Fruit fly (Drosophila melanogaster) whole organism, embryonic: ENCODE measurements around the gene Teh1.

Source experiments
- Ada2b ChIP-seq: fragments of 200-800 bp; sonication (Bioruptor generic); IDR thresholded peaks from 2 replicates; pipeline ENCODE4 v1.3.6; 2022; ENCODE audit warnings: missing biosample characterization, missing genetic modification characterization
- Antp ChIP-seq: fragments of 200-800 bp; sonication (Bioruptor generic); optimal IDR thresholded peaks from 3 replicates; lab custom pipeline; 2016; ENCODE audit warnings: missing biosample characterization, missing genetic modification characterization
- Asciz ChIP-seq: fragments of 200-800 bp; sonication (Bioruptor generic); optimal IDR thresholded peaks from 2 replicates; lab custom pipeline; 2017; ENCODE audit warnings: missing biosample characterization, mild to moderate bottlenecking, missing genetic modification characterization, missing genetic modification reagents
- BtbVII ChIP-seq: fragments of 200-800 bp; sonication (Bioruptor generic); optimal IDR thresholded peaks from 3 replicates; lab custom pipeline; 2017; ENCODE audit warnings: missing biosample characterization, mild to moderate bottlenecking, missing genetic modification characterization
- CG10543 ChIP-seq: fragments of 200-800 bp; sonication (Bioruptor generic); optimal IDR thresholded peaks from 3 replicates; lab custom pipeline; 2017; ENCODE audit warnings: missing biosample characterization, mild to moderate bottlenecking, missing genetic modification characterization, moderate library complexity
- CG11504 ChIP-seq: fragments of 200-800 bp; sonication (Bioruptor generic); optimal IDR thresholded peaks from 3 replicates; lab custom pipeline; 2019; ENCODE audit warnings: missing biosample characterization, mild to moderate bottlenecking, missing genetic modification characterization, moderate library complexity
- CG13424 ChIP-seq: fragments of 200-800 bp; sonication (Bioruptor generic); optimal IDR thresholded peaks from 2 replicates; lab custom pipeline; 2019; ENCODE audit warnings: missing biosample characterization, mild to moderate bottlenecking, missing genetic modification characterization, moderate library complexity
- CG13775 ChIP-seq: fragments of 200-800 bp; sonication (Bioruptor generic); optimal IDR thresholded peaks from 3 replicates; lab custom pipeline; 2017; ENCODE audit warnings: missing biosample characterization, mild to moderate bottlenecking, missing genetic modification characterization
- CG14014 ChIP-seq: fragments of 200-800 bp; sonication (Bioruptor generic); IDR thresholded peaks from 2 replicates; pipeline ENCODE4 v1.3.6; 2022; ENCODE audit warnings: missing biosample characterization, missing genetic modification characterization
- CG1603 ChIP-seq: fragments of 200-800 bp; sonication (Bioruptor generic); optimal IDR thresholded peaks from 2 replicates; lab custom pipeline; 2019; ENCODE audit warnings: missing biosample characterization, mild to moderate bottlenecking, missing genetic modification characterization, moderate library complexity
- CG18262 ChIP-seq: fragments of 200-800 bp; optimal IDR thresholded peaks from 3 replicates; lab custom pipeline; 2019; ENCODE audit warnings: missing biosample characterization, mild to moderate bottlenecking, missing genetic modification characterization, moderate library complexity
- CG2120 ChIP-seq: fragments of 200-800 bp; sonication (Bioruptor generic); optimal IDR thresholded peaks from 3 replicates; lab custom pipeline; 2016; ENCODE audit warnings: missing biosample characterization, missing genetic modification characterization
- CG6765 ChIP-seq: fragments of 200-800 bp; sonication (Bioruptor generic); optimal IDR thresholded peaks from 3 replicates; lab custom pipeline; 2017; ENCODE audit warnings: missing biosample characterization, mild to moderate bottlenecking, missing genetic modification characterization
- CG7839 ChIP-seq: fragments of 200-800 bp; sonication (Bioruptor generic); optimal IDR thresholded peaks from 3 replicates; lab custom pipeline; 2018; ENCODE audit warnings: missing biosample characterization, mild to moderate bottlenecking, missing genetic modification characterization, moderate library complexity
- ERR ChIP-seq: fragments of 200-800 bp; sonication (Bioruptor generic); optimal IDR thresholded peaks from 2 replicates; lab custom pipeline; 2016; ENCODE audit warnings: missing biosample characterization, missing genetic modification characterization
- Elba2 ChIP-seq: fragments of 200-800 bp; sonication (Bioruptor generic); optimal IDR thresholded peaks from 3 replicates; lab custom pipeline; 2016; ENCODE audit warnings: missing biosample characterization, missing genetic modification characterization
- Hsf ChIP-seq: fragments of 200-800 bp; sonication (Bioruptor generic); optimal IDR thresholded peaks from 3 replicates; lab custom pipeline; 2016; ENCODE audit warnings: missing biosample characterization, missing genetic modification characterization
- Med ChIP-seq: fragments of 200-800 bp; sonication (Bioruptor generic); peaks from one replicate; lab custom pipeline; 2016; ENCODE audit warnings: missing biosample characterization, missing genetic modification characterization, mild to moderate bottlenecking, inconsistent platforms, moderate library complexity
- NC2β ChIP-seq: fragments of 200-800 bp; sonication (Bioruptor generic); optimal IDR thresholded peaks from 2 replicates; lab custom pipeline; 2016; ENCODE audit warnings: missing biosample characterization, missing genetic modification characterization
- Nf-YC ChIP-seq: fragments of 200-800 bp; optimal IDR thresholded peaks from 3 replicates; lab custom pipeline; 2019; ENCODE audit warnings: missing biosample characterization, mild to moderate bottlenecking, missing genetic modification characterization, moderate library complexity
- NfI ChIP-seq: fragments of 200-800 bp; sonication (Bioruptor generic); optimal IDR thresholded peaks from 3 replicates; lab custom pipeline; 2018; ENCODE audit warnings: missing biosample characterization, mild to moderate bottlenecking, missing genetic modification characterization, moderate library complexity
- Optix ChIP-seq: fragments of 200-800 bp; sonication (Bioruptor generic); IDR thresholded peaks from 3 replicates; pipeline ENCODE4 v1.3.6; 2022; ENCODE audit warnings: missing biosample characterization, missing genetic modification characterization
- Rx ChIP-seq: fragments of 200-800 bp; sonication (Bioruptor generic); IDR thresholded peaks from 2 replicates; pipeline ENCODE4 v1.3.6; 2022; ENCODE audit warnings: missing biosample characterization, missing genetic modification characterization
- Sox100B ChIP-seq: fragments of 200-800 bp; sonication (Bioruptor generic); optimal IDR thresholded peaks from 3 replicates; lab custom pipeline; 2018; ENCODE audit warnings: missing biosample characterization, mild to moderate bottlenecking, missing genetic modification characterization
- Spps ChIP-seq: fragments of 200-800 bp; sonication (Bioruptor generic); optimal IDR thresholded peaks from 2 replicates; lab custom pipeline; 2018; ENCODE audit warnings: missing biosample characterization, mild to moderate bottlenecking, missing genetic modification characterization
- Sry-β ChIP-seq: fragments of 200-800 bp; sonication (Bioruptor generic); optimal IDR thresholded peaks from 2 replicates; lab custom pipeline; 2018; ENCODE audit warnings: missing biosample characterization, mild to moderate bottlenecking, missing genetic modification characterization, moderate library complexity
- bsh ChIP-seq, 2 experiments: fragments of 200-800 bp; sonication (Bioruptor generic); optimal IDR thresholded peaks; 2 replicates each; lab custom pipeline; 2017 to 2018; ENCODE audit warnings: mild to moderate bottlenecking in 2 of 2, missing biosample characterization in 2 of 2, missing genetic modification characterization in 2 of 2, moderate library complexity in 1 of 2
- cg ChIP-seq: fragments of 200-800 bp; sonication (Bioruptor generic); optimal IDR thresholded peaks from 3 replicates; lab custom pipeline; 2019; ENCODE audit warnings: missing biosample characterization, mild to moderate bottlenecking, missing genetic modification characterization, moderate library complexity
- chinmo ChIP-seq: fragments of 200-800 bp; sonication (Bioruptor generic); IDR thresholded peaks from 4 replicates; pipeline ENCODE4 v1.3.6; 2022; ENCODE audit warnings: missing biosample characterization, missing genetic modification characterization; ENCODE audit not compliant: partially characterized antibody
- crp ChIP-seq, 2 experiments: fragments of 200-800 bp; sonication (Bioruptor generic); optimal IDR thresholded peaks; 2 replicates in 1 of 2; 3 replicates in 1 of 2; lab custom pipeline; 2017; ENCODE audit warnings: missing biosample characterization in 2 of 2, missing genetic modification characterization in 2 of 2, mild to moderate bottlenecking in 1 of 2, moderate library complexity in 1 of 2
- fru ChIP-seq: fragments of >200 bp; optimal IDR thresholded peaks from 2 replicates; lab custom pipeline; 2017
- grau ChIP-seq: fragments of 200-800 bp; optimal IDR thresholded peaks from 3 replicates; lab custom pipeline; 2019; ENCODE audit warnings: missing biosample characterization, mild to moderate bottlenecking, missing genetic modification characterization, moderate library complexity
- gro ChIP-seq: fragments of 200-800 bp; sonication (Bioruptor generic); optimal IDR thresholded peaks from 2 replicates; lab custom pipeline; 2016; ENCODE audit warnings: missing biosample characterization, missing genetic modification characterization
- insv ChIP-seq, 2 experiments: fragments of 200-800 bp; sonication (Bioruptor generic); optimal IDR thresholded peaks; 3 replicates each; lab custom pipeline; 2016 to 2018; ENCODE audit warnings: missing biosample characterization in 2 of 2, missing genetic modification characterization in 2 of 2
- jing ChIP-seq: fragments of 200-800 bp; sonication (Bioruptor generic); optimal IDR thresholded peaks from 2 replicates; lab custom pipeline; 2018; ENCODE audit warnings: missing biosample characterization, mild to moderate bottlenecking, missing genetic modification characterization
- lov ChIP-seq, 2 experiments: fragments of 200-800 bp in 1 of 2; fragments of >200 bp in 1 of 2; sonication (Bioruptor generic) in 1 of 2; IDR thresholded peaks in 1 of 2; optimal IDR thresholded peaks in 1 of 2; 2 replicates in 1 of 2; 3 replicates in 1 of 2; pipeline versions ENCODE4 v1.3.6 to Lab custom; 2017 to 2022; ENCODE audit warnings: missing biosample characterization in 1 of 2, missing genetic modification characterization in 1 of 2
- nmo ChIP-seq: fragments of 200-800 bp; sonication (Bioruptor generic); optimal IDR thresholded peaks from 2 replicates; lab custom pipeline; 2018; ENCODE audit warnings: missing biosample characterization, mild to moderate bottlenecking, missing genetic modification characterization, moderate library complexity
- pan ChIP-seq, 4 experiments: fragments of >200 bp in 3 of 4; fragments of 200-800 bp in 1 of 4; sonication (Bioruptor generic) in 1 of 4; optimal IDR thresholded peaks in 3 of 4; IDR thresholded peaks in 1 of 4; 2 replicates each; pipeline versions ENCODE4 v1.3.6 to Lab custom; 2017 to 2022; ENCODE audit warnings: missing biosample characterization in 2 of 4, missing genetic modification characterization in 2 of 4, mixed read lengths in 1 of 4
- pb ChIP-seq: fragments of 200-800 bp; sonication (Bioruptor generic); optimal IDR thresholded peaks from 3 replicates; lab custom pipeline; 2016; ENCODE audit warnings: missing biosample characterization, missing genetic modification characterization
- row ChIP-seq: fragments of 200-800 bp; sonication (Bioruptor generic); IDR thresholded peaks from 3 replicates; pipeline ENCODE4 v1.3.6; 2022; ENCODE audit warnings: missing biosample characterization, missing genetic modification characterization
- sd ChIP-seq: fragments of 200-800 bp; sonication (Bioruptor generic); optimal IDR thresholded peaks from 3 replicates; lab custom pipeline; 2018; ENCODE audit warnings: missing biosample characterization, mild to moderate bottlenecking, missing genetic modification characterization, moderate library complexity
- toy ChIP-seq: fragments of 200-800 bp; sonication (Bioruptor generic); IDR thresholded peaks from 2 replicates; pipeline ENCODE4 v1.3.6; 2022; ENCODE audit warnings: missing biosample characterization, missing genetic modification characterization

The Teh1 gene

DNA sequence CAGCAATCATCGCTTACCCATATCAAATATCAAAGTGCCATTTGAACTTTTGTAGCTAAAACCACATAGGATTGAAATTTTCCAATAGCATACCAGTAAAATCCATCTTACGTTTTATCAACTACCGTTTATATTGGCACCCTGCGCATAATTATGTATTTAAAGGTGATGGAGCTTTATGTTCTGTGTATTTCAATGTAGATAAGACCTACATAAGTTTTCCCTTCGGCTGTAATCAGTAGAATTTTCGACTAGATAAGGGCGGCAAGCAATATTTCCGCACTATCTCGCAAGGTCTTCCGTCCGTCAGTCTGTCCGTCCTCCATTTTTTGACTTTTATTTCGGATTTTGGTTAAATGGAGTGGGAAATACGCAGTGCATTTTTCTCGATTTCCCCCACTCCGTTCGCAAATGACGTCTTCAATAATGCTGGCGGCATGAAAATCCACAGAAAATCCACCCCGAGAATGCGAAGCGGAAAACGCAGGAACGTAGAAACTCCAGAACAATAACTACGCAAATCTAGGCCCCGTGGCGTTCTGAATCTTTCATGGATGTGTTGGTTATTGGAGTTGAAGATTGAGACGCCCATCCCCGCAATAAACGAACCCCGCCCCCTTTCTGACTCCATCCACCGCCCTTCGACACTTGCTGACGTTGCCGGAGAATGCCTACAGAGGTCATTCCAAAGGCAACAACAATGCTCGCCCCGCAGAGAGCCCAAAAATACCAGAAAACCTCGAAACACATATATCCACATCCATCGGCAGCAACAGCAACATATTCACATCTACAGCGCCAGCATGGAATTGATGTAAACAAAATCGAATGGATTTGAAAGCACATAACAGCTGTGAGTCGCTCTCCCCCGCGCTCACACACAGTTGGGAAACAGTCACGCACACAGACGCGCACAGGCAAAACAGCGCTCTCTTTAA is 5.2 kb upstream of the Teh1 start (continued):
- TF ChIP-seq cg (GFP tag; lab: Kevin White, UChicago), result peak; percentile 81
- TF ChIP-seq, all 482 proteins: peak for 42

DNA sequence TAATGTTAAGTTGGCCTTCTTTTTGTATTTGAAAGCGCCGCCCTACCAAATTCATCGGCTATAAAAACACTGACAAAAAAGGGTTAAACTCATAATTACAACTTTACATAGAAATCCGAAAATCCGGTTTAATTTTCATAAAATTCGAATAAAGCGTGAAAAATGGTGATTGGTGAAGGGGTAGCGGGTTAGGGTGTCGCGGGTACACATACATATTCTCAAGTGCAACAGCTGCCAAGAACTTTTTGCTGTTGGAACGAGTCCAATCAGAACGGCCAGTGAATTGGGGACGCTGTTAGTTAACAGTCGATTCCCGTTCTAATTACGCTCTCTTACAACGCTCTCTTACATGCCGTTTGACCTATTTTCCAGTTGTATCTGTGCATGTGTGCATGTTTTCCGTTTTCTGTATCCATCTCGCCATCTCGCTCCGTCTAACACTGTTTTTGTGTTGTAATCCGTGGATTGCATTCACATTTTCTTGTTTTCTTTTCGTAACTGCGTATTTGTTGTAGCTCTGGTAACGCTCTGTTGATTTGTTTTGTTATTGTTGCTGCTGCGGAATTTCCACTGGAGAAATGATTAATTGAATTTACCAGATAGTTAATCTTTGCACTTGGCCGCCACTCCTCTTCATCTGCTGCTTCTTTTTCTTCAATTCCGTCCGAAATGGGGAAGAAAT is 4.4 kb upstream of the Teh1 start:
- TF ChIP-seq pan (optimal IDR thresholded peaks at IDR 0.05; lab: Kevin White, UChicago) (no peak), pan (GFP tag; optimal IDR thresholded peaks at IDR 0.05 in 1 of 2, IDR thresholded peaks at IDR 0.05 in 1 of 2) (peak in 1 of 2 experiments; percentile 38), Spps (tag; lab: Kevin White, UChicago) (no peak), insv (GFP tag; optimal IDR thresholded peaks at IDR 0.05; lab: Kevin White, UChicago) (peak; percentile 83 to 97), Sry-β (GFP tag; lab: Kevin White, UChicago) (peak; percentile 10), BtbVII (no peak), CG6765 (GFP tag; lab: Kevin White, UChicago) (peak; percentile 46), Nf-YC (tag; lab: Kevin White, UChicago) (peak; percentile 16), Optix (peak; percentile 28; the same call in 1 of the 3 replicates), Hsf (peak; percentile 11), CG18262 (peak; percentile 36), NC2β (no peak), pb (GFP tag; lab: Kevin White, UChicago) (peak; percentile 6), gro (GFP tag; lab: Kevin White, UChicago) (no peak), NfI (GFP tag; lab: Kevin White, UChicago) (no peak), bsh (GFP tag; optimal IDR thresholded peaks at IDR 0.05; lab: Kevin White, UChicago) (peak in 1 of 2 experiments; percentile 15), CG10543 (GFP tag; lab: Kevin White, UChicago) (no peak), ERR (GFP tag; lab: Kevin White, UChicago) (peak; percentile 25), Elba2 (no peak), Antp (GFP tag; lab: Kevin White, UChicago) (peak; percentile 6), CG1603 (peak; percentile 42), row (peak; percentile 44; the same call in 2 of the 3 replicates), fru (lab: Kevin White, UChicago) (no peak), Rx (0 out of 2 replicates have a peak, but pooled peaks have one; percentile 3), Ada2b (GFP tag; lab: Robert Waterston, UW) (no peak), Sox100B (peak; percentile 6), CG2120 (GFP tag; lab: Kevin White, UChicago) (peak; percentile 12), Med (GFP tag; lab: Kevin White, UChicago) (peak; percentile 77), crp (GFP tag; optimal IDR thresholded peaks at IDR 0.05; lab: Kevin White, UChicago) (peak in 1 of 2 experiments; percentile 32), toy (GFP tag; lab: Robert Waterston, UW) (no peak), Asciz (GFP tag; lab: Kevin White, UChicago) (peak; percentile 14), nmo (GFP tag; lab: Kevin White, UChicago) (peak; percentile 5), sd (tag; lab: Kevin White, UChicago) (peak; percentile 54), CG11504 (tag; lab: Kevin White, UChicago) (peak; percentile 44), CG7839 (tag; lab: Kevin White, UChicago) (peak; percentile 27), grau (tag; lab: Kevin White, UChicago) (peak; percentile 29), chinmo (GFP tag; lab: Robert Waterston, UW) (peak; percentile 86; the same call in 3 of the 4 replicates), cg (GFP tag; lab: Kevin White, UChicago) (peak; percentile 88), lov (optimal IDR thresholded peaks at IDR 0.05; lab: Kevin White, UChicago) (no peak), lov (GFP tag; IDR thresholded peaks at IDR 0.05; lab: Robert Waterston, UW) (0 out of 3 replicates have a peak, but pooled peaks have one; percentile 5), CG13775 (GFP tag; lab: Kevin White, UChicago) (no peak), jing (no peak), CG13424 (tag; lab: Kevin White, UChicago) (peak; percentile 19), CG14014 (GFP tag; lab: Robert Waterston, UW) (peak; percentile 29; the same call in 1 of the 2 replicates)
